Fruit fly (Drosophila melanogaster) whole organism, embryonic: ENCODE data around the gene gw.

Experiments
- CG10959 ChIP-seq: fragments of 200-800 bp; sonication (Bioruptor generic); IDR thresholded peaks from 2 replicates; pipeline ENCODE4 v1.3.6; 2022; ENCODE audit warnings: missing biosample characterization, missing genetic modification characterization
- CG10979 ChIP-seq: fragments of 200-800 bp; sonication (Bioruptor generic); optimal IDR thresholded peaks from 2 replicates; lab custom pipeline; 2018; ENCODE audit warnings: missing biosample characterization, mild to moderate bottlenecking, missing genetic modification characterization, moderate library complexity
- CG11695 ChIP-seq: fragments of 200-800 bp; sonication (Bioruptor generic); IDR thresholded peaks from 3 replicates; pipeline ENCODE4 v1.3.6; 2022; ENCODE audit warnings: missing biosample characterization, missing genetic modification characterization
- CG12219 ChIP-seq: fragments of 200-800 bp; sonication (Bioruptor generic); optimal IDR thresholded peaks from 3 replicates; lab custom pipeline; 2018; ENCODE audit warnings: missing biosample characterization, mild to moderate bottlenecking, missing genetic modification characterization
- CG1233 ChIP-seq: fragments of 200-800 bp; sonication (Bioruptor generic); optimal IDR thresholded peaks from 4 replicates; lab custom pipeline; 2018; ENCODE audit warnings: missing biosample characterization, mild to moderate bottlenecking, missing genetic modification characterization
- CG14965 ChIP-seq: fragments of 200-800 bp; sonication (Bioruptor generic); optimal IDR thresholded peaks from 2 replicates; lab custom pipeline; 2016; ENCODE audit warnings: missing biosample characterization, missing genetic modification characterization, borderline replicate concordance
- CG15696 ChIP-seq: fragments of 200-800 bp; sonication (Bioruptor generic); optimal IDR thresholded peaks from 2 replicates; lab custom pipeline; 2019; ENCODE audit warnings: missing biosample characterization, mild to moderate bottlenecking, missing genetic modification characterization, moderate library complexity
- CG1603 ChIP-seq: fragments of 200-800 bp; sonication (Bioruptor generic); optimal IDR thresholded peaks from 2 replicates; lab custom pipeline; 2019; ENCODE audit warnings: missing biosample characterization, mild to moderate bottlenecking, missing genetic modification characterization, moderate library complexity
- CG17361 ChIP-seq: fragments of 200-800 bp; sonication (Bioruptor generic); IDR thresholded peaks from 3 replicates; pipeline ENCODE4 v1.3.6; 2022; ENCODE audit warnings: missing biosample characterization, missing genetic modification characterization
- CG17829 ChIP-seq: fragments of 200-800 bp; optimal IDR thresholded peaks from 2 replicates; lab custom pipeline; 2019; ENCODE audit warnings: missing biosample characterization, mild to moderate bottlenecking, missing genetic modification characterization, moderate library complexity
- CG18262 ChIP-seq: fragments of 200-800 bp; optimal IDR thresholded peaks from 3 replicates; lab custom pipeline; 2019; ENCODE audit warnings: missing biosample characterization, mild to moderate bottlenecking, missing genetic modification characterization, moderate library complexity
- CG18764 ChIP-seq: fragments of 200-800 bp; sonication (Bioruptor generic); optimal IDR thresholded peaks from 3 replicates; lab custom pipeline; 2016; ENCODE audit warnings: missing biosample characterization, missing genetic modification characterization
- CG33557 ChIP-seq: fragments of 200-800 bp; sonication (Bioruptor generic); optimal IDR thresholded peaks from 2 replicates; lab custom pipeline; 2019; ENCODE audit warnings: missing biosample characterization, mild to moderate bottlenecking, missing genetic modification characterization, moderate library complexity
- CG34422 ChIP-seq: fragments of 200-800 bp; sonication (Bioruptor generic); IDR thresholded peaks from 3 replicates; pipeline ENCODE4 v1.3.6; 2022; ENCODE audit warnings: missing biosample characterization, missing genetic modification characterization
- CG4820 ChIP-seq: fragments of 200-800 bp; sonication (Bioruptor generic); optimal IDR thresholded peaks from 3 replicates; lab custom pipeline; 2016; ENCODE audit warnings: missing biosample characterization, missing genetic modification characterization
- CG8290 ChIP-seq, 3 experiments: fragments of 200-800 bp; sonication (Bioruptor generic); optimal IDR thresholded peaks; 2 replicates each; lab custom pipeline; 2016 to 2019; ENCODE audit warnings: missing biosample characterization in 3 of 3, missing genetic modification characterization in 3 of 3, mild to moderate bottlenecking in 2 of 3, moderate library complexity in 1 of 3
- CkIIα-i1 ChIP-seq: fragments of 200-800 bp; sonication (Bioruptor generic); IDR thresholded peaks from 2 replicates; pipeline ENCODE4 v1.3.6; 2022; ENCODE audit warnings: missing biosample characterization, missing genetic modification characterization
- D19A ChIP-seq: fragments of 200-800 bp; optimal IDR thresholded peaks from 3 replicates; lab custom pipeline; 2019; ENCODE audit warnings: missing biosample characterization, mild to moderate bottlenecking, missing genetic modification characterization, moderate library complexity
- Hsf ChIP-seq: fragments of 200-800 bp; sonication (Bioruptor generic); optimal IDR thresholded peaks from 3 replicates; lab custom pipeline; 2016; ENCODE audit warnings: missing biosample characterization, missing genetic modification characterization
- Med ChIP-seq: fragments of 200-800 bp; sonication (Bioruptor generic); peaks from one replicate; lab custom pipeline; 2016; ENCODE audit warnings: missing biosample characterization, missing genetic modification characterization, mild to moderate bottlenecking, inconsistent platforms, moderate library complexity
- Ptx1 ChIP-seq: fragments of 200-800 bp; sonication (Bioruptor generic); IDR thresholded peaks from 2 replicates; pipeline ENCODE4 v1.3.6; 2022; ENCODE audit warnings: missing biosample characterization, missing genetic modification characterization
- Taf1 ChIP-seq: fragments of 200-800 bp; sonication (Bioruptor generic); IDR thresholded peaks from 2 replicates; pipeline ENCODE4 v1.3.6; 2022; ENCODE audit warnings: missing biosample characterization, missing genetic modification characterization
- Usf ChIP-seq: fragments of 200-800 bp; sonication (Bioruptor generic); optimal IDR thresholded peaks from 2 replicates; lab custom pipeline; 2017; ENCODE audit warnings: missing genotype, missing biosample characterization, missing genetic modification characterization
- Xrp1 ChIP-seq: fragments of 200-800 bp; sonication (Bioruptor generic); IDR thresholded peaks from 2 replicates; pipeline ENCODE4 v1.3.6; 2022; ENCODE audit warnings: missing biosample characterization, missing genetic modification characterization
- ara ChIP-seq: fragments of 200-800 bp; sonication (Bioruptor generic); IDR thresholded peaks from 2 replicates; pipeline ENCODE4 v1.3.6; 2022; ENCODE audit warnings: missing biosample characterization, missing genetic modification characterization
- az2 ChIP-seq: fragments of 200-800 bp; sonication (Bioruptor generic); optimal IDR thresholded peaks from 3 replicates; lab custom pipeline; 2016; ENCODE audit warnings: missing biosample characterization, missing genetic modification characterization
- bcd ChIP-seq: fragments of 200-800 bp; sonication (Bioruptor generic); optimal IDR thresholded peaks from 2 replicates; lab custom pipeline; 2017; ENCODE audit warnings: missing biosample characterization, mild to moderate bottlenecking, missing genetic modification characterization
- bsh ChIP-seq, 2 experiments: fragments of 200-800 bp; sonication (Bioruptor generic); optimal IDR thresholded peaks; 2 replicates each; lab custom pipeline; 2017 to 2018; ENCODE audit warnings: mild to moderate bottlenecking in 2 of 2, missing biosample characterization in 2 of 2, missing genetic modification characterization in 2 of 2, moderate library complexity in 1 of 2
- cas ChIP-seq: fragments of 200-800 bp; sonication (Bioruptor generic); IDR thresholded peaks from 2 replicates; pipeline ENCODE4 v1.3.6; 2022; ENCODE audit warnings: missing biosample characterization, missing genetic modification characterization
- chif ChIP-seq, 2 experiments: fragments of 200-800 bp; sonication (Bioruptor generic); optimal IDR thresholded peaks; 3 replicates each; lab custom pipeline; 2016; ENCODE audit warnings: missing biosample characterization in 2 of 2, missing genetic modification characterization in 2 of 2
- dmrt11E ChIP-seq: fragments of 200-800 bp; sonication (Bioruptor generic); optimal IDR thresholded peaks from 3 replicates; lab custom pipeline; 2018; ENCODE audit warnings: missing biosample characterization, mild to moderate bottlenecking, missing genetic modification characterization, moderate library complexity
- ewg ChIP-seq: fragments of 200-800 bp; sonication (Bioruptor generic); optimal IDR thresholded peaks from 3 replicates; lab custom pipeline; 2017; ENCODE audit warnings: mild to moderate bottlenecking, missing biosample characterization, missing genetic modification reagents, missing genetic modification characterization
- fd64A ChIP-seq: fragments of 200-800 bp; sonication (Bioruptor generic); optimal IDR thresholded peaks from 3 replicates; lab custom pipeline; 2018; ENCODE audit warnings: missing biosample characterization, mild to moderate bottlenecking, missing genetic modification characterization
- h ChIP-seq: fragments of >200 bp; optimal IDR thresholded peaks from 2 replicates; lab custom pipeline; 2017
- lola ChIP-seq, 3 experiments: fragments of >200 bp in 2 of 3; fragments of 200-800 bp in 1 of 3; sonication (Bioruptor generic) in 1 of 3; optimal IDR thresholded peaks; 2 replicates each; lab custom pipeline; 2017 to 2019; ENCODE audit warnings: missing biosample characterization in 3 of 3, missing genetic modification characterization in 3 of 3, mild to moderate bottlenecking in 1 of 3, moderate library complexity in 1 of 3
- nmo ChIP-seq: fragments of 200-800 bp; sonication (Bioruptor generic); optimal IDR thresholded peaks from 2 replicates; lab custom pipeline; 2018; ENCODE audit warnings: missing biosample characterization, mild to moderate bottlenecking, missing genetic modification characterization, moderate library complexity
- phol ChIP-seq: fragments of 200-800 bp; sonication (Bioruptor generic); optimal IDR thresholded peaks from 3 replicates; lab custom pipeline; 2018; ENCODE audit warnings: missing biosample characterization, mild to moderate bottlenecking, missing genetic modification characterization, moderate library complexity
- prd ChIP-seq, 3 experiments: fragments of >200 bp in 2 of 3; fragments of 200-800 bp in 1 of 3; sonication (Bioruptor generic) in 1 of 3; optimal IDR thresholded peaks in 2 of 3; IDR thresholded peaks in 1 of 3; 2 replicates in 2 of 3; 3 replicates in 1 of 3; pipeline versions ENCODE4 v1.3.6 to Lab custom; 2017 to 2022; ENCODE audit warnings: missing biosample characterization in 1 of 3, missing genetic modification characterization in 1 of 3
- row ChIP-seq: fragments of 200-800 bp; sonication (Bioruptor generic); IDR thresholded peaks from 3 replicates; pipeline ENCODE4 v1.3.6; 2022; ENCODE audit warnings: missing biosample characterization, missing genetic modification characterization
- sc ChIP-seq, 3 experiments: fragments of >200 bp in 2 of 3; fragments of 200-800 bp in 1 of 3; sonication (Bioruptor generic) in 1 of 3; optimal IDR thresholded peaks; 2 replicates in 2 of 3; 3 replicates in 1 of 3; lab custom pipeline; 2017; ENCODE audit warnings: mild to moderate bottlenecking in 1 of 3, missing biosample characterization in 1 of 3, missing genetic modification characterization in 1 of 3, missing genetic modification reagents in 1 of 3
- sens ChIP-seq: fragments of 200-800 bp; sonication (Bioruptor generic); peaks from one replicate; lab custom pipeline; 2016; ENCODE audit warnings: missing biosample characterization, missing genetic modification characterization
- toy ChIP-seq: fragments of 200-800 bp; sonication (Bioruptor generic); IDR thresholded peaks from 2 replicates; pipeline ENCODE4 v1.3.6; 2022; ENCODE audit warnings: missing biosample characterization, missing genetic modification characterization
- unc-4 ChIP-seq: fragments of 200-800 bp; sonication (Bioruptor generic); IDR thresholded peaks from 2 replicates; pipeline ENCODE4 v1.3.6; 2022; ENCODE audit warnings: missing biosample characterization, missing genetic modification characterization; ENCODE audit not compliant: partially characterized antibody
- zfh1 ChIP-seq: fragments of 200-800 bp; sonication (Bioruptor generic); IDR thresholded peaks from 3 replicates; pipeline ENCODE4 v1.3.6; 2022; ENCODE audit warnings: missing biosample characterization, missing genetic modification characterization

Gene gw

dm6 chr4:659884-660846 is at the start of gene gw (continued):
- TF ChIP-seq Hsf (GFP tag; lab: Kevin White, UChicago) (peak; percentile 86), bcd (no peak), h (no peak), CG11695 (GFP tag; lab: Robert Waterston, UW) (peak; percentile 78)

- TF ChIP-seq cas (GFP tag; lab: Robert Waterston, UW) (no peak), Ptx1 (GFP tag; lab: Robert Waterston, UW) (no peak), CG10959 (GFP tag; lab: Robert Waterston, UW) (peak; percentile 39; the same call in 1 of the 2 replicates), CG1233 (GFP tag; lab: Kevin White, UChicago) (no peak), prd (optimal IDR thresholded peaks at IDR 0.05; lab: Kevin White, UChicago) (no peak), prd (GFP tag; IDR thresholded peaks at IDR 0.05; lab: Robert Waterston, UW) (0 out of 3 replicates have a peak, but pooled peaks have one; percentile 50), toy (peak; percentile 38; the same call in 1 of the 2 replicates), CG4820 (peak; percentile 39), CG17829 (tag; lab: Kevin White, UChicago) (peak; percentile 22), row (peak; percentile 58), unc-4 (GFP tag; lab: Robert Waterston, UW) (no peak), phol (tag; lab: Kevin White, UChicago) (peak; percentile 8), CG10979 (tag; lab: Kevin White, UChicago) (peak; percentile 48), bsh (GFP tag; optimal IDR thresholded peaks at IDR 0.05; lab: Kevin White, UChicago) (peak in 1 of 2 experiments; percentile 48), CG17361 (peak; percentile 38; the same call in 1 of the 3 replicates), ara (GFP tag; lab: Robert Waterston, UW) (peak; percentile 35; the same call in 1 of the 2 replicates), CG33557 (GFP tag; lab: Kevin White, UChicago) (peak; percentile 12), CG12219 (peak; percentile 1), CG14965 (no peak), zfh1 (peak; percentile 62; the same call in 2 of the 3 replicates), CkIIα-i1 (GFP tag; lab: Robert Waterston, UW) (no peak), nmo (peak; percentile 29), ewg (GFP tag; lab: Kevin White, UChicago) (no peak), Taf1 (GFP tag; lab: Robert Waterston, UW) (no peak), fd64A (no peak), chif (GFP tag; optimal IDR thresholded peaks at IDR 0.05; lab: Kevin White, UChicago) (peak in 1 of 2 experiments; percentile 25), CG18262 (tag; lab: Kevin White, UChicago) (peak; percentile 52), CG18764 (GFP tag; lab: Kevin White, UChicago) (no peak), dmrt11E (tag; lab: Kevin White, UChicago) (peak; percentile 48), Med (GFP tag; lab: Kevin White, UChicago) (peak; percentile 71), CG1603 (tag; lab: Kevin White, UChicago) (peak; percentile 43), az2 (GFP tag; lab: Kevin White, UChicago) (peak; percentile 1), Xrp1 (GFP tag; lab: Robert Waterston, UW) (peak; percentile 54), CG34422 (no peak), lola (GFP tag; optimal IDR thresholded peaks at IDR 0.05; lab: Kevin White, UChicago) (peak in 1 of 3 experiments; percentile 32), sens (GFP tag; lab: Kevin White, UChicago) (peak; percentile 89), sc (optimal IDR thresholded peaks at IDR 0.05; lab: Kevin White, UChicago) (no peak), sc (GFP tag; optimal IDR thresholded peaks at IDR 0.05; lab: Kevin White, UChicago) (peak; percentile 5), D19A (tag; lab: Kevin White, UChicago) (peak; percentile 49), CG15696 (tag; lab: Kevin White, UChicago) (peak; percentile 18), CG8290 (GFP tag; optimal IDR thresholded peaks at IDR 0.05; lab: Kevin White, UChicago) (peak; percentile 7), CG8290 (tag; optimal IDR thresholded peaks at IDR 0.05; lab: Kevin White, UChicago) (no peak), Usf (GFP tag; lab: Kevin White, UChicago) (peak; percentile 8)
- TF ChIP-seq, all 482 proteins: peak for 29
These were observed 49.3 kb upstream of the gw start for dm6 chr4:709730-710129.
